Fruit fly (Drosophila melanogaster) whole organism, embryonic: ENCODE results near the gene kkv.

Experiments used
- Asciz ChIP-seq: fragments of 200-800 bp; sonication (Bioruptor generic); optimal IDR thresholded peaks from 2 replicates; lab custom pipeline; 2017; ENCODE audit warnings: missing biosample characterization, mild to moderate bottlenecking, missing genetic modification characterization, missing genetic modification reagents
- CG10321 ChIP-seq: fragments of 200-800 bp; sonication (Bioruptor generic); IDR thresholded peaks from 2 replicates; pipeline ENCODE4 v1.3.6; 2022; ENCODE audit warnings: missing biosample characterization, missing genetic modification characterization
- CG10366 ChIP-seq: fragments of 200-800 bp; sonication (Bioruptor generic); IDR thresholded peaks from 2 replicates; pipeline ENCODE4 v1.3.6; 2022; ENCODE audit warnings: missing biosample characterization, missing genetic modification characterization
- CG10431 ChIP-seq: fragments of 200-800 bp; sonication (Bioruptor generic); optimal IDR thresholded peaks from 3 replicates; lab custom pipeline; 2018; ENCODE audit warnings: missing biosample characterization, mild to moderate bottlenecking, missing genetic modification characterization
- CG10565 ChIP-seq: fragments of 200-800 bp; sonication (Bioruptor generic); optimal IDR thresholded peaks from 3 replicates; lab custom pipeline; 2016; ENCODE audit warnings: missing biosample characterization, mild to moderate bottlenecking, missing genetic modification characterization
- CG11504 ChIP-seq: fragments of 200-800 bp; sonication (Bioruptor generic); optimal IDR thresholded peaks from 3 replicates; lab custom pipeline; 2019; ENCODE audit warnings: missing biosample characterization, mild to moderate bottlenecking, missing genetic modification characterization, moderate library complexity
- CG12155 ChIP-seq: fragments of 200-800 bp; sonication (Bioruptor generic); optimal IDR thresholded peaks from 3 replicates; lab custom pipeline; 2016; ENCODE audit warnings: missing biosample characterization, missing genetic modification characterization
- CG12744 ChIP-seq: fragments of 200-800 bp; sonication (Bioruptor generic); optimal IDR thresholded peaks from 2 replicates; lab custom pipeline; 2016; ENCODE audit warnings: missing biosample characterization, missing genetic modification characterization
- CG14965 ChIP-seq: fragments of 200-800 bp; sonication (Bioruptor generic); optimal IDR thresholded peaks from 2 replicates; lab custom pipeline; 2016; ENCODE audit warnings: missing biosample characterization, missing genetic modification characterization, borderline replicate concordance
- CG1529 ChIP-seq: fragments of 200-800 bp; sonication (Bioruptor generic); optimal IDR thresholded peaks from 3 replicates; lab custom pipeline; 2018; ENCODE audit warnings: missing biosample characterization, missing genetic modification characterization
- CG17359 ChIP-seq: fragments of 200-800 bp; sonication (Bioruptor generic); optimal IDR thresholded peaks from 3 replicates; lab custom pipeline; 2018; ENCODE audit warnings: missing biosample characterization, mild to moderate bottlenecking, missing genetic modification characterization, moderate library complexity
- CG17385 ChIP-seq: fragments of 200-800 bp; sonication (Bioruptor generic); optimal IDR thresholded peaks from 3 replicates; lab custom pipeline; 2018; ENCODE audit warnings: missing biosample characterization, mild to moderate bottlenecking, missing genetic modification characterization
- CG3281 ChIP-seq: fragments of 200-800 bp; sonication (Bioruptor generic); optimal IDR thresholded peaks from 3 replicates; lab custom pipeline; 2017; ENCODE audit warnings: missing biosample characterization, mild to moderate bottlenecking, missing genetic modification characterization
- CG3407 ChIP-seq: fragments of 200-800 bp; sonication (Bioruptor generic); optimal IDR thresholded peaks from 2 replicates; lab custom pipeline; 2018; ENCODE audit warnings: missing biosample characterization, mild to moderate bottlenecking, missing genetic modification characterization
- CG6683 ChIP-seq: fragments of 200-800 bp; sonication (Bioruptor generic); optimal IDR thresholded peaks from 2 replicates; lab custom pipeline; 2017; ENCODE audit warnings: missing biosample characterization, mild to moderate bottlenecking, missing genetic modification characterization, missing genetic modification reagents
- CG6765 ChIP-seq: fragments of 200-800 bp; sonication (Bioruptor generic); optimal IDR thresholded peaks from 3 replicates; lab custom pipeline; 2017; ENCODE audit warnings: missing biosample characterization, mild to moderate bottlenecking, missing genetic modification characterization
- CTCF ChIP-seq: fragments of 200-800 bp; sonication (Bioruptor generic); optimal IDR thresholded peaks from 2 replicates; lab custom pipeline; 2017; ENCODE audit warnings: missing biosample characterization, mild to moderate bottlenecking, missing genetic modification characterization, moderate library complexity
- Camta ChIP-seq: fragments of 200-800 bp; sonication (Bioruptor generic); optimal IDR thresholded peaks from 2 replicates; lab custom pipeline; 2016; ENCODE audit warnings: missing biosample characterization, missing genetic modification characterization
- Ets97D ChIP-seq: fragments of 200-800 bp; sonication (Bioruptor generic); optimal IDR thresholded peaks from 3 replicates; lab custom pipeline; 2016; ENCODE audit warnings: missing biosample characterization, missing genetic modification characterization
- Gug ChIP-seq: fragments of 200-800 bp; sonication (Bioruptor generic); IDR thresholded peaks from 4 replicates; pipeline ENCODE4 v1.3.6; 2022; ENCODE audit warnings: missing biosample characterization, missing genetic modification characterization
- HLH3B ChIP-seq: fragments of 200-800 bp; sonication (Bioruptor generic); IDR thresholded peaks from 2 replicates; pipeline ENCODE4 v1.3.6; 2022; ENCODE audit warnings: missing biosample characterization, missing genetic modification characterization
- HLH4C ChIP-seq: fragments of 200-800 bp; sonication (Bioruptor generic); IDR thresholded peaks from 3 replicates; pipeline ENCODE4 v1.3.6; 2022; ENCODE audit warnings: missing biosample characterization, missing genetic modification characterization; ENCODE audit not compliant: partially characterized antibody
- Opbp ChIP-seq: fragments of 200-800 bp; sonication (Bioruptor generic); IDR thresholded peaks from 3 replicates; pipeline ENCODE4 v1.3.6; 2022; ENCODE audit warnings: missing biosample characterization, missing genetic modification characterization; ENCODE audit not compliant: partially characterized antibody
- Taf1 ChIP-seq: fragments of 200-800 bp; sonication (Bioruptor generic); IDR thresholded peaks from 2 replicates; pipeline ENCODE4 v1.3.6; 2022; ENCODE audit warnings: missing biosample characterization, missing genetic modification characterization
- Xbp1 ChIP-seq: fragments of 200-800 bp; sonication (Bioruptor generic); optimal IDR thresholded peaks from 3 replicates; lab custom pipeline; 2016; ENCODE audit warnings: missing biosample characterization, mild to moderate bottlenecking, missing genetic modification characterization
- Xrp1 ChIP-seq: fragments of 200-800 bp; sonication (Bioruptor generic); IDR thresholded peaks from 2 replicates; pipeline ENCODE4 v1.3.6; 2022; ENCODE audit warnings: missing biosample characterization, missing genetic modification characterization
- ac ChIP-seq: fragments of 200-800 bp; sonication (Bioruptor generic); optimal IDR thresholded peaks from 3 replicates; lab custom pipeline; 2017; ENCODE audit warnings: missing biosample characterization, mild to moderate bottlenecking, missing genetic modification characterization
- bowl ChIP-seq: fragments of 200-800 bp; sonication (Bioruptor generic); IDR thresholded peaks from 2 replicates; pipeline ENCODE4 v1.3.6; 2022; ENCODE audit warnings: missing biosample characterization, missing genetic modification characterization
- br ChIP-seq: fragments of >200 bp; optimal IDR thresholded peaks from 2 replicates; lab custom pipeline; 2017
- cato ChIP-seq: fragments of 200-800 bp; sonication (Bioruptor generic); optimal IDR thresholded peaks from 2 replicates; lab custom pipeline; 2016; ENCODE audit warnings: missing biosample characterization, missing genetic modification characterization, borderline replicate concordance
- dmrt99B ChIP-seq: fragments of 200-800 bp; sonication (Bioruptor generic); optimal IDR thresholded peaks from 2 replicates; lab custom pipeline; 2018; ENCODE audit warnings: missing biosample characterization, mild to moderate bottlenecking, missing genetic modification characterization, moderate library complexity
- ewg ChIP-seq: fragments of 200-800 bp; sonication (Bioruptor generic); optimal IDR thresholded peaks from 3 replicates; lab custom pipeline; 2017; ENCODE audit warnings: mild to moderate bottlenecking, missing biosample characterization, missing genetic modification reagents, missing genetic modification characterization
- fd102C ChIP-seq: fragments of 200-800 bp; sonication (Bioruptor generic); optimal IDR thresholded peaks from 2 replicates; lab custom pipeline; 2018; ENCODE audit warnings: missing biosample characterization, mild to moderate bottlenecking, missing genetic modification characterization, moderate library complexity
- ftz-f1 ChIP-seq: fragments of 200-800 bp; sonication (Bioruptor generic); optimal IDR thresholded peaks from 2 replicates; lab custom pipeline; 2016; ENCODE audit warnings: missing biosample characterization, missing genetic modification characterization
- gsb-n ChIP-seq: fragments of 200-800 bp; sonication (Bioruptor generic); optimal IDR thresholded peaks from 3 replicates; lab custom pipeline; 2018; ENCODE audit warnings: missing biosample characterization, mild to moderate bottlenecking, missing genetic modification characterization
- h ChIP-seq: fragments of >200 bp; optimal IDR thresholded peaks from 2 replicates; lab custom pipeline; 2017
- klu ChIP-seq: fragments of 200-800 bp; sonication (Bioruptor generic); IDR thresholded peaks from 2 replicates; pipeline ENCODE4 v1.3.6; 2022; ENCODE audit warnings: missing biosample characterization, missing genetic modification characterization
- lab ChIP-seq: fragments of 200-800 bp; sonication (Bioruptor generic); optimal IDR thresholded peaks from 3 replicates; lab custom pipeline; 2017; ENCODE audit warnings: missing biosample characterization, missing genetic modification characterization, mild to moderate bottlenecking, moderate library complexity, missing genetic modification reagents
- lola ChIP-seq, 3 experiments: fragments of >200 bp in 2 of 3; fragments of 200-800 bp in 1 of 3; sonication (Bioruptor generic) in 1 of 3; optimal IDR thresholded peaks; 2 replicates each; lab custom pipeline; 2017 to 2019; ENCODE audit warnings: missing biosample characterization in 3 of 3, missing genetic modification characterization in 3 of 3, mild to moderate bottlenecking in 1 of 3, moderate library complexity in 1 of 3
- odd ChIP-seq: fragments of 200-800 bp; sonication (Bioruptor generic); optimal IDR thresholded peaks from 2 replicates; lab custom pipeline; 2017; ENCODE audit warnings: missing biosample characterization, mild to moderate bottlenecking, missing genetic modification characterization
- p53 ChIP-seq: fragments of 200-800 bp; sonication (Bioruptor generic); optimal IDR thresholded peaks from 2 replicates; lab custom pipeline; 2016; ENCODE audit warnings: missing biosample characterization, missing genetic modification characterization
- peb ChIP-seq: fragments of 200-800 bp; sonication (Bioruptor generic); IDR thresholded peaks from 2 replicates; pipeline ENCODE4 v1.3.6; 2022; ENCODE audit warnings: missing biosample characterization, missing genetic modification characterization
- pfk ChIP-seq: fragments of 200-800 bp; sonication (Bioruptor generic); optimal IDR thresholded peaks from 2 replicates; lab custom pipeline; 2018; ENCODE audit warnings: missing biosample characterization, mild to moderate bottlenecking, missing genetic modification characterization, moderate library complexity
- pum ChIP-seq: fragments of 200-800 bp; sonication (Bioruptor generic); optimal IDR thresholded peaks from 2 replicates; lab custom pipeline; 2016; ENCODE audit warnings: missing biosample characterization, missing genetic modification characterization
- sens ChIP-seq: fragments of 200-800 bp; sonication (Bioruptor generic); peaks from one replicate; lab custom pipeline; 2016; ENCODE audit warnings: missing biosample characterization, missing genetic modification characterization
- tap ChIP-seq: fragments of 200-800 bp; optimal IDR thresholded peaks from 3 replicates; lab custom pipeline; 2019; ENCODE audit warnings: missing biosample characterization, mild to moderate bottlenecking, missing genetic modification characterization, moderate library complexity
- tgo ChIP-seq: fragments of 200-800 bp; sonication (Bioruptor generic); IDR thresholded peaks from 3 replicates; pipeline ENCODE4 v1.3.6; 2022; ENCODE audit warnings: missing biosample characterization, missing genetic modification characterization
- tll ChIP-seq, 2 experiments: fragments of 200-800 bp in 1 of 2; fragments of >200 bp in 1 of 2; sonication (Bioruptor generic) in 1 of 2; optimal IDR thresholded peaks; 2 replicates each; lab custom pipeline; 2017 to 2019; ENCODE audit warnings: missing biosample characterization in 2 of 2, missing genetic modification characterization in 2 of 2, mild to moderate bottlenecking in 1 of 2, moderate library complexity in 1 of 2
- ttk ChIP-seq: fragments of 200-800 bp; sonication (Bioruptor generic); IDR thresholded peaks from 2 replicates; pipeline ENCODE4 v2.1.2; 2022; ENCODE audit warnings: missing biosample characterization, missing genetic modification characterization
- wek ChIP-seq: fragments of 200-800 bp; sonication (Bioruptor generic); optimal IDR thresholded peaks from 3 replicates; lab custom pipeline; 2018; ENCODE audit warnings: missing biosample characterization, mild to moderate bottlenecking, missing genetic modification characterization, moderate library complexity
- zfh1 ChIP-seq: fragments of 200-800 bp; sonication (Bioruptor generic); IDR thresholded peaks from 3 replicates; pipeline ENCODE4 v1.3.6; 2022; ENCODE audit warnings: missing biosample characterization, missing genetic modification characterization

The kkv gene

DNA sequence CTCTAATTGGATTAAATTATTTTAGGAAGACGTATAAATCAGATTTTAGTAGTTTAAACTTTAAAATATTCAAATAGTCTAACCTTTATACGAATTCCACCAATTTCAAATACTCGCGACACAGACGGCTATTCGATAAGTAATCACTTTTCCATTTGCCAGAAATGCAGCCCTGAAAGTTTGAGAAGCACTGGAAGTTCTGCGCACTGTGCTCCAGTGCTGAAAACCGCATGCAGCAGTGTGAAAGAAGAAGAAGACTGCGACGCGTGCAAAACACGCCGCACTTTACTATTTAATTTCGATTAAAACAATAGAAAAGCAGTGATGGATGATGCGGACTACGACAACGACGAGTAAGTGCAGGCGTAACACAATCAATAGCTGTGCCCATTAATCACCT is 21.1 kb downstream of the kkv start, which contains the start of gene Polr2F (continued):
- no peak for TF ChIP-seq CG10431 (GFP tag; lab: Kevin White, UChicago)
- no peak for TF ChIP-seq CG14965 (GFP tag; lab: Kevin White, UChicago)
- TF ChIP-seq HLH3B (GFP tag; lab: Robert Waterston, UW), result peak; percentile 68
- TF ChIP-seq CG17359 (tag; lab: Kevin White, UChicago), result peak; percentile 71
- no peak for TF ChIP-seq CG11504
- peak; percentile 82 for TF ChIP-seq CG12744 (GFP tag; lab: Kevin White, UChicago)
- peak; percentile 56; the same call in 1 of the 2 replicates for TF ChIP-seq Taf1 (GFP tag; lab: Robert Waterston, UW)
- TF ChIP-seq Xbp1 (GFP tag; lab: Kevin White, UChicago), result peak; percentile 93
- peak; percentile 96 for TF ChIP-seq Ets97D (GFP tag; lab: Kevin White, UChicago)
- no peak for TF ChIP-seq ac
- TF ChIP-seq ttk (GFP tag; lab: Robert Waterston, UW), result peak; percentile 66
- TF ChIP-seq CG3281 (GFP tag; lab: Kevin White, UChicago), result peak; percentile 69
- TF ChIP-seq sens (GFP tag; lab: Kevin White, UChicago), result peak; percentile 96
- peak; percentile 79 for TF ChIP-seq Xrp1
- TF ChIP-seq wek, result peak; percentile 32
- TF ChIP-seq Camta (GFP tag; lab: Kevin White, UChicago), result peak; percentile 80
- TF ChIP-seq odd (GFP tag; lab: Kevin White, UChicago), result no peak
- TF ChIP-seq lab (GFP tag; lab: Kevin White, UChicago), result peak; percentile 87
- TF ChIP-seq gsb-n, result peak; percentile 41
- 0 out of 2 replicates have a peak, but pooled peaks have one; percentile 19 for TF ChIP-seq peb
- peak; percentile 71 for TF ChIP-seq cato (GFP tag; lab: Kevin White, UChicago)
- TF ChIP-seq lola (GFP tag; optimal IDR thresholded peaks at IDR 0.05; lab: Kevin White, UChicago), result peak in 1 of 3 experiments; percentile 51
- TF ChIP-seq CTCF (GFP tag; lab: Kevin White, UChicago), result peak; percentile 44
- TF ChIP-seq fd102C, result peak; percentile 9
- peak; percentile 2 for TF ChIP-seq CG1529
- no peak for TF ChIP-seq CG10565 (GFP tag; lab: Kevin White, UChicago)
- peak; percentile 80 for TF ChIP-seq Opbp (GFP tag; lab: Robert Waterston, UW)
- TF ChIP-seq br (lab: Kevin White, UChicago), result no peak
- TF ChIP-seq CG3407 (GFP tag; lab: Kevin White, UChicago), result peak; percentile 50
- peak; percentile 100 for TF ChIP-seq CG17385 (GFP tag; lab: Kevin White, UChicago)
- TF ChIP-seq bowl (GFP tag; lab: Robert Waterston, UW), result no peak
- no peak for TF ChIP-seq h (lab: Kevin White, UChicago)
- peak; percentile 64 for TF ChIP-seq CG10366
- peak; percentile 42 for TF ChIP-seq tap
- TF ChIP-seq Asciz (GFP tag; lab: Kevin White, UChicago), result peak; percentile 52
- TF ChIP-seq pum (GFP tag; lab: Kevin White, UChicago), result peak; percentile 90
- TF ChIP-seq tgo (GFP tag; lab: Robert Waterston, UW), result peak; percentile 67; the same call in 2 of the 3 replicates
- TF ChIP-seq tll (GFP tag; optimal IDR thresholded peaks at IDR 0.05; lab: Kevin White, UChicago), result no peak
- TF ChIP-seq CG6765 (GFP tag; lab: Kevin White, UChicago), result peak; percentile 66
- TF ChIP-seq HLH4C, result no peak
- TF ChIP-seq ftz-f1 (GFP tag; lab: Kevin White, UChicago), result peak; percentile 86
- peak; percentile 71 for TF ChIP-seq klu (GFP tag; lab: Robert Waterston, UW)
- peak; percentile 61 for TF ChIP-seq pfk
- no peak for TF ChIP-seq dmrt99B (tag; lab: Kevin White, UChicago)
- peak; percentile 100 for TF ChIP-seq ewg
- TF ChIP-seq CG12155 (GFP tag; lab: Kevin White, UChicago), result peak; percentile 89
- peak; percentile 80 for TF ChIP-seq p53 (GFP tag; lab: Kevin White, UChicago)
- peak; percentile 43; the same call in 1 of the 2 replicates for TF ChIP-seq CG10321 (GFP tag; lab: Robert Waterston, UW)
- peak; percentile 78; the same call in 3 of the 4 replicates for TF ChIP-seq Gug (GFP tag; lab: Robert Waterston, UW)
- peak; percentile 81 for TF ChIP-seq zfh1
- peak; percentile 29 for TF ChIP-seq CG6683 (GFP tag; lab: Kevin White, UChicago)
